Fruit fly (Drosophila melanogaster) whole organism, embryonic: Measurements from ENCODE around the gene CG4332.

Experiments used
- Atf-2 ChIP-seq: fragments of 200-800 bp; sonication (Bioruptor generic); optimal IDR thresholded peaks from 2 replicates; lab custom pipeline; 2016; ENCODE audit warnings: missing biosample characterization, missing genetic modification characterization
- CG10462 ChIP-seq: fragments of 200-800 bp; sonication (Bioruptor generic); optimal IDR thresholded peaks from 2 replicates; lab custom pipeline; 2016; ENCODE audit warnings: missing biosample characterization, missing genetic modification characterization
- CG11695 ChIP-seq: fragments of 200-800 bp; sonication (Bioruptor generic); IDR thresholded peaks from 3 replicates; pipeline ENCODE4 v1.3.6; 2022; ENCODE audit warnings: missing biosample characterization, missing genetic modification characterization
- CG11723 ChIP-seq: fragments of 200-800 bp; sonication (Bioruptor generic); optimal IDR thresholded peaks from 2 replicates; lab custom pipeline; 2017; ENCODE audit warnings: missing biosample characterization, mild to moderate bottlenecking, missing genetic modification characterization
- CG16815 ChIP-seq: fragments of 200-800 bp; sonication (Bioruptor generic); optimal IDR thresholded peaks from 3 replicates; lab custom pipeline; 2017; ENCODE audit warnings: missing biosample characterization, mild to moderate bottlenecking, missing genetic modification characterization
- CG17802 ChIP-seq: fragments of 200-800 bp; sonication (Bioruptor generic); optimal IDR thresholded peaks from 2 replicates; lab custom pipeline; 2018; ENCODE audit warnings: missing biosample characterization, mild to moderate bottlenecking, missing genetic modification characterization, moderate library complexity
- CG2120 ChIP-seq: fragments of 200-800 bp; sonication (Bioruptor generic); optimal IDR thresholded peaks from 3 replicates; lab custom pipeline; 2016; ENCODE audit warnings: missing biosample characterization, missing genetic modification characterization
- CG2678 ChIP-seq: fragments of 200-800 bp; sonication (Bioruptor generic); optimal IDR thresholded peaks from 3 replicates; lab custom pipeline; 2019; ENCODE audit warnings: missing biosample characterization, mild to moderate bottlenecking, missing genetic modification characterization, moderate library complexity
- CG33213 ChIP-seq: fragments of 200-800 bp; sonication (Bioruptor generic); optimal IDR thresholded peaks from 3 replicates; lab custom pipeline; 2016; ENCODE audit warnings: missing biosample characterization, missing genetic modification characterization
- CG3407 ChIP-seq: fragments of 200-800 bp; sonication (Bioruptor generic); optimal IDR thresholded peaks from 2 replicates; lab custom pipeline; 2018; ENCODE audit warnings: missing biosample characterization, mild to moderate bottlenecking, missing genetic modification characterization
- CG3847 ChIP-seq: fragments of 200-800 bp; sonication (Bioruptor generic); IDR thresholded peaks from 2 replicates; pipeline ENCODE4 v1.3.6; 2022; ENCODE audit warnings: missing biosample characterization, missing genetic modification characterization
- CG6654 ChIP-seq: fragments of 200-800 bp; sonication (Bioruptor generic); optimal IDR thresholded peaks from 2 replicates; lab custom pipeline; 2017; ENCODE audit warnings: missing biosample characterization, mild to moderate bottlenecking, missing genetic modification characterization
- CG8089 ChIP-seq: fragments of 200-800 bp; sonication (Bioruptor generic); optimal IDR thresholded peaks from 3 replicates; lab custom pipeline; 2016; ENCODE audit warnings: missing biosample characterization, missing genetic modification characterization
- CG8478 ChIP-seq: fragments of >200 bp; optimal IDR thresholded peaks from 2 replicates; lab custom pipeline; 2018
- CG9215 ChIP-seq: fragments of 200-800 bp; sonication (Bioruptor generic); IDR thresholded peaks from 2 replicates; pipeline ENCODE4 v1.3.6; 2022; ENCODE audit warnings: missing biosample characterization, missing genetic modification characterization
- Chrac-16 ChIP-seq: fragments of 200-800 bp; sonication (Bioruptor generic); optimal IDR thresholded peaks from 3 replicates; lab custom pipeline; 2016; ENCODE audit warnings: missing biosample characterization, missing genetic modification characterization
- D ChIP-seq, 2 experiments: fragments of 200-800 bp in 1 of 2; fragments of >200 bp in 1 of 2; sonication (Bioruptor generic) in 1 of 2; optimal IDR thresholded peaks; 2 replicates in 1 of 2; 3 replicates in 1 of 2; lab custom pipeline; 2017; ENCODE audit warnings: mild to moderate bottlenecking in 1 of 2, missing biosample characterization in 1 of 2, missing genetic modification characterization in 1 of 2, missing genetic modification reagents in 1 of 2
- Dad ChIP-seq: fragments of 200-800 bp; sonication (Bioruptor generic); optimal IDR thresholded peaks from 3 replicates; lab custom pipeline; 2016; ENCODE audit warnings: missing biosample characterization, missing genetic modification characterization
- Dip2 ChIP-seq: fragments of 200-800 bp; sonication (Bioruptor generic); IDR thresholded peaks from 2 replicates; pipeline ENCODE4 v1.3.6; 2022; ENCODE audit warnings: missing biosample characterization, missing genetic modification characterization
- Dip3 ChIP-seq: fragments of 200-800 bp; sonication (Bioruptor generic); optimal IDR thresholded peaks from 3 replicates; lab custom pipeline; 2016; ENCODE audit warnings: missing biosample characterization, missing genetic modification characterization
- Doc3 ChIP-seq: fragments of 200-800 bp; sonication (Bioruptor generic); IDR thresholded peaks from 3 replicates; pipeline ENCODE4 v1.3.6; 2022; ENCODE audit warnings: missing biosample characterization, missing genetic modification characterization; ENCODE audit not compliant: partially characterized antibody
- H15 ChIP-seq: fragments of 200-800 bp; sonication (Bioruptor generic); IDR thresholded peaks from 3 replicates; pipeline ENCODE4 v1.3.6; 2022; ENCODE audit warnings: missing biosample characterization, missing genetic modification characterization
- H2.0 ChIP-seq: fragments of 200-800 bp; sonication (Bioruptor generic); IDR thresholded peaks from 2 replicates; pipeline ENCODE4 v1.3.6; 2022; ENCODE audit warnings: missing biosample characterization, missing genetic modification characterization
- Hmx ChIP-seq: fragments of 200-800 bp; sonication (Bioruptor generic); optimal IDR thresholded peaks from 2 replicates; lab custom pipeline; 2016; ENCODE audit warnings: missing biosample characterization, missing genetic modification characterization
- Hr39 ChIP-seq: fragments of >200 bp; optimal IDR thresholded peaks from 2 replicates; lab custom pipeline; 2017
- Hr78 ChIP-seq, 2 experiments: fragments of 200-800 bp in 1 of 2; fragments of >200 bp in 1 of 2; sonication (Bioruptor generic) in 1 of 2; optimal IDR thresholded peaks; 2 replicates each; lab custom pipeline; 2017 to 2019; ENCODE audit warnings: missing biosample characterization in 2 of 2, missing genetic modification characterization in 2 of 2, mild to moderate bottlenecking in 1 of 2, moderate library complexity in 1 of 2
- Hsf ChIP-seq: fragments of 200-800 bp; sonication (Bioruptor generic); optimal IDR thresholded peaks from 3 replicates; lab custom pipeline; 2016; ENCODE audit warnings: missing biosample characterization, missing genetic modification characterization
- Jarid2 ChIP-seq: fragments of 200-800 bp; sonication (Bioruptor generic); optimal IDR thresholded peaks from 3 replicates; lab custom pipeline; 2017; ENCODE audit warnings: mild to moderate bottlenecking, missing biosample characterization, missing genetic modification reagents, missing genetic modification characterization
- MESR4 ChIP-seq: fragments of 200-800 bp; sonication (Bioruptor generic); optimal IDR thresholded peaks from 2 replicates; lab custom pipeline; 2018; ENCODE audit warnings: missing biosample characterization, mild to moderate bottlenecking, missing genetic modification characterization, moderate library complexity
- Ptx1 ChIP-seq: fragments of 200-800 bp; sonication (Bioruptor generic); IDR thresholded peaks from 2 replicates; pipeline ENCODE4 v1.3.6; 2022; ENCODE audit warnings: missing biosample characterization, missing genetic modification characterization
- Ravus ChIP-seq: fragments of 200-800 bp; sonication (Bioruptor generic); IDR thresholded peaks from 2 replicates; pipeline ENCODE4 v1.3.6; 2022; ENCODE audit warnings: missing biosample characterization, missing genetic modification characterization
- Rfx ChIP-seq: fragments of 200-800 bp; sonication (Bioruptor generic); IDR thresholded peaks from 2 replicates; pipeline ENCODE4 v1.3.6; 2022; ENCODE audit warnings: missing biosample characterization, missing genetic modification characterization
- Six4 ChIP-seq: fragments of 200-800 bp; sonication (Bioruptor generic); optimal IDR thresholded peaks from 2 replicates; lab custom pipeline; 2016; ENCODE audit warnings: missing biosample characterization, missing genetic modification characterization
- Ssrp ChIP-seq: fragments of 200-800 bp; sonication (Bioruptor generic); optimal IDR thresholded peaks from 2 replicates; lab custom pipeline; 2018; ENCODE audit warnings: missing biosample characterization, mild to moderate bottlenecking, missing genetic modification characterization, moderate library complexity
- Tbp ChIP-seq: fragments of >200 bp; optimal IDR thresholded peaks from 2 replicates; lab custom pipeline; 2018; ENCODE audit warnings: missing biosample characterization, missing genetic modification characterization
- ab ChIP-seq: fragments of 200-800 bp; sonication (Bioruptor generic); optimal IDR thresholded peaks from 2 replicates; lab custom pipeline; 2016; ENCODE audit warnings: missing biosample characterization, missing genetic modification characterization
- aop ChIP-seq: fragments of 200-800 bp; sonication (Bioruptor generic); IDR thresholded peaks from 2 replicates; pipeline ENCODE4 v1.3.6; 2022; ENCODE audit warnings: missing biosample characterization, missing genetic modification characterization
- bsh ChIP-seq, 2 experiments: fragments of 200-800 bp; sonication (Bioruptor generic); optimal IDR thresholded peaks; 2 replicates each; lab custom pipeline; 2017 to 2018; ENCODE audit warnings: mild to moderate bottlenecking in 2 of 2, missing biosample characterization in 2 of 2, missing genetic modification characterization in 2 of 2, moderate library complexity in 1 of 2
- danr ChIP-seq: fragments of 200-800 bp; sonication (Bioruptor generic); IDR thresholded peaks from 2 replicates; pipeline ENCODE4 v1.3.6; 2022; ENCODE audit warnings: missing biosample characterization, missing genetic modification characterization
- dm ChIP-seq: fragments of 200-800 bp; sonication (Bioruptor generic); optimal IDR thresholded peaks from 3 replicates; lab custom pipeline; 2016; ENCODE audit warnings: missing biosample characterization, missing genetic modification characterization
- en ChIP-seq: fragments of 200-800 bp; sonication (Bioruptor generic); optimal IDR thresholded peaks from 2 replicates; lab custom pipeline; 2016; ENCODE audit warnings: missing biosample characterization, missing genetic modification characterization
- eve ChIP-seq, 2 experiments: fragments of >200 bp; optimal IDR thresholded peaks; 2 replicates each; lab custom pipeline; 2017; ENCODE audit warnings: missing biosample characterization in 2 of 2, missing genetic modification characterization in 2 of 2
- gfzf ChIP-seq: fragments of 200-800 bp; sonication (Bioruptor generic); optimal IDR thresholded peaks from 2 replicates; lab custom pipeline; 2016; ENCODE audit warnings: missing biosample characterization, mild to moderate bottlenecking, missing genetic modification characterization, moderate library complexity
- nau ChIP-seq: fragments of 200-800 bp; sonication (Bioruptor generic); optimal IDR thresholded peaks from 3 replicates; lab custom pipeline; 2017; ENCODE audit warnings: missing biosample characterization, mild to moderate bottlenecking, missing genetic modification characterization, missing genetic modification reagents
- peb ChIP-seq: fragments of 200-800 bp; sonication (Bioruptor generic); IDR thresholded peaks from 2 replicates; pipeline ENCODE4 v1.3.6; 2022; ENCODE audit warnings: missing biosample characterization, missing genetic modification characterization
- salm ChIP-seq: fragments of 200-800 bp; sonication (Bioruptor generic); optimal IDR thresholded peaks from 2 replicates; lab custom pipeline; 2018; ENCODE audit warnings: missing biosample characterization, mild to moderate bottlenecking, missing genetic modification characterization
- sna ChIP-seq: fragments of 200-800 bp; sonication (Bioruptor generic); IDR thresholded peaks from 2 replicates; pipeline ENCODE4 v1.3.6; 2022; ENCODE audit warnings: missing biosample characterization, missing genetic modification characterization; ENCODE audit not compliant: partially characterized antibody
- sob ChIP-seq: fragments of 200-800 bp; sonication (Bioruptor generic); IDR thresholded peaks from 2 replicates; pipeline ENCODE4 v1.3.6; 2022; ENCODE audit warnings: missing biosample characterization, missing genetic modification characterization
- sr ChIP-seq: fragments of 200-800 bp; sonication (Bioruptor generic); IDR thresholded peaks from 3 replicates; pipeline ENCODE4 v1.3.6; 2022; ENCODE audit warnings: missing biosample characterization, missing genetic modification characterization
- tio ChIP-seq: fragments of 200-800 bp; sonication (Bioruptor generic); optimal IDR thresholded peaks from 2 replicates; lab custom pipeline; 2017; ENCODE audit warnings: missing biosample characterization, missing genetic modification characterization, inconsistent platforms
- tna ChIP-seq: fragments of 200-800 bp; sonication (Bioruptor generic); IDR thresholded peaks from 2 replicates; pipeline ENCODE4 v1.3.6; 2022; ENCODE audit warnings: missing biosample characterization, missing genetic modification characterization; ENCODE audit not compliant: partially characterized antibody
- wdn ChIP-seq: fragments of 200-800 bp; sonication (Bioruptor generic); IDR thresholded peaks from 2 replicates; pipeline ENCODE4 v1.3.6; 2022; ENCODE audit warnings: missing biosample characterization, missing genetic modification characterization

Gene CG4332

DNA sequence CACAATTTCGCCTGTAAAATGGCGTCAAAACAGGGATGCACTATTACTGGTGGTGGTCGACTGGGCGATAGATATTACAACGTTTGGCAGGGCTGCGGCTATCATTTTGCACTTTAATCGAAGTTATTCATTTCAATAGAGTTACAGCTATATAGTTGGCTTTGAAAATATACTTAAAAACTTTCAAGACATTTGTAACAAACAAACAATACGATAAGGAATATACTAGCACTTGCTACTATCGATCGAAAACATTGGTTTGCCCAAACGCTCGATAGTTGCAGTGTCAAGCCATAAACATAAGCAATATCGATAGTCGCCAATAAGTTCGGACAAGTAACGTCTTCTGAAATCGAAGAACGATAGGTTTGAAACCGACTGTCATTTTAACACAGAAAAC is 4.6 kb downstream of the CG4332 start, which contains the start of the genes Bap60 and CG12096 (continued):
- peak; percentile 69 for TF ChIP-seq CG33213
- no peak for TF ChIP-seq danr
- TF ChIP-seq gfzf: peak; percentile 43
- TF ChIP-seq Hr78 (GFP tag; optimal IDR thresholded peaks at IDR 0.05; lab: Kevin White, UChicago): no peak
- no peak for TF ChIP-seq D (optimal IDR thresholded peaks at IDR 0.05; lab: Kevin White, UChicago)
- peak; percentile 6 for TF ChIP-seq D (GFP tag; optimal IDR thresholded peaks at IDR 0.05; lab: Kevin White, UChicago)
- peak; percentile 80 for TF ChIP-seq Dip3
- peak; percentile 21 for TF ChIP-seq ab (GFP tag; lab: Kevin White, UChicago)
- TF ChIP-seq CG16815 (GFP tag; lab: Kevin White, UChicago): peak; percentile 58
- peak; percentile 15 for TF ChIP-seq en (GFP tag; lab: Kevin White, UChicago)
- peak; percentile 66; the same call in 1 of the 2 replicates for TF ChIP-seq sob (GFP tag; lab: Robert Waterston, UW)
- 0 out of 2 replicates have a peak, but pooled peaks have one; percentile 26 for TF ChIP-seq wdn (GFP tag; lab: Robert Waterston, UW)
- TF ChIP-seq Doc3 (GFP tag; lab: Robert Waterston, UW): peak; percentile 90
- peak; percentile 65 for TF ChIP-seq CG3847
- no peak for TF ChIP-seq aop
- peak; percentile 39 for TF ChIP-seq Six4
- TF ChIP-seq CG11723 (GFP tag; lab: Kevin White, UChicago): peak; percentile 55
- peak; percentile 76 for TF ChIP-seq Rfx
- no peak for TF ChIP-seq Ravus (GFP tag; lab: Robert Waterston, UW)
- TF ChIP-seq nau (GFP tag; lab: Kevin White, UChicago): no peak
- no peak for TF ChIP-seq sr (GFP tag; lab: Robert Waterston, UW)
- TF ChIP-seq salm (tag; lab: Kevin White, UChicago): peak; percentile 22
- peak; percentile 71 for TF ChIP-seq Ssrp (tag; lab: Kevin White, UChicago)
- TF ChIP-seq Dip2 (GFP tag; lab: Robert Waterston, UW): no peak
- peak; percentile 62 for TF ChIP-seq Chrac-16 (GFP tag; lab: Kevin White, UChicago)
- TF ChIP-seq H2.0 (GFP tag; lab: Robert Waterston, UW): peak; percentile 30; the same call in 1 of the 2 replicates
- no peak for TF ChIP-seq H15 (GFP tag; lab: Robert Waterston, UW)
- TF ChIP-seq CG8478: no peak
- TF ChIP-seq CG2678: no peak
- TF ChIP-seq CG6654 (GFP tag; lab: Kevin White, UChicago): no peak
- TF ChIP-seq dm: peak; percentile 86
- TF ChIP-seq CG11695 (GFP tag; lab: Robert Waterston, UW): 0 out of 3 replicates have a peak, but pooled peaks have one; percentile 45
- no peak for TF ChIP-seq CG3407
- peak; percentile 12 for TF ChIP-seq CG17802 (tag; lab: Kevin White, UChicago)
- TF ChIP-seq Jarid2 (GFP tag; lab: Kevin White, UChicago): peak; percentile 9
- TF ChIP-seq CG9215 (GFP tag; lab: Robert Waterston, UW): peak; percentile 80
- TF ChIP-seq Hmx (GFP tag; lab: Kevin White, UChicago): no peak
- no peak for TF ChIP-seq eve (GFP tag; optimal IDR thresholded peaks at IDR 0.05; lab: Kevin White, UChicago)
- peak; percentile 78 for TF ChIP-seq Hsf (GFP tag; lab: Kevin White, UChicago)
- peak; percentile 55 for TF ChIP-seq CG8089
- peak; percentile 90 for TF ChIP-seq CG2120 (GFP tag; lab: Kevin White, UChicago)
- TF ChIP-seq peb: no peak
- peak in 1 of 2 experiments; percentile 65 for TF ChIP-seq bsh (GFP tag; optimal IDR thresholded peaks at IDR 0.05; lab: Kevin White, UChicago)
- TF ChIP-seq Ptx1 (GFP tag; lab: Robert Waterston, UW): peak; percentile 76
- no peak for TF ChIP-seq MESR4
- no peak for TF ChIP-seq Hr39 (lab: Kevin White, UChicago)
- TF ChIP-seq CG10462: peak; percentile 16
- TF ChIP-seq tna (GFP tag; lab: Robert Waterston, UW): peak; percentile 70; the same call in 1 of the 2 replicates
- TF ChIP-seq Tbp: no peak
- TF ChIP-seq Atf-2 (GFP tag; lab: Kevin White, UChicago): peak; percentile 56
- TF ChIP-seq Dad (GFP tag; lab: Kevin White, UChicago): peak; percentile 72
- TF ChIP-seq tio (GFP tag; lab: Kevin White, UChicago): no peak
- TF ChIP-seq sna (GFP tag; lab: Robert Waterston, UW): peak; percentile 95
